Fruit fly (Drosophila melanogaster): ENCODE data around the gene kra.

The kra gene

DNA sequence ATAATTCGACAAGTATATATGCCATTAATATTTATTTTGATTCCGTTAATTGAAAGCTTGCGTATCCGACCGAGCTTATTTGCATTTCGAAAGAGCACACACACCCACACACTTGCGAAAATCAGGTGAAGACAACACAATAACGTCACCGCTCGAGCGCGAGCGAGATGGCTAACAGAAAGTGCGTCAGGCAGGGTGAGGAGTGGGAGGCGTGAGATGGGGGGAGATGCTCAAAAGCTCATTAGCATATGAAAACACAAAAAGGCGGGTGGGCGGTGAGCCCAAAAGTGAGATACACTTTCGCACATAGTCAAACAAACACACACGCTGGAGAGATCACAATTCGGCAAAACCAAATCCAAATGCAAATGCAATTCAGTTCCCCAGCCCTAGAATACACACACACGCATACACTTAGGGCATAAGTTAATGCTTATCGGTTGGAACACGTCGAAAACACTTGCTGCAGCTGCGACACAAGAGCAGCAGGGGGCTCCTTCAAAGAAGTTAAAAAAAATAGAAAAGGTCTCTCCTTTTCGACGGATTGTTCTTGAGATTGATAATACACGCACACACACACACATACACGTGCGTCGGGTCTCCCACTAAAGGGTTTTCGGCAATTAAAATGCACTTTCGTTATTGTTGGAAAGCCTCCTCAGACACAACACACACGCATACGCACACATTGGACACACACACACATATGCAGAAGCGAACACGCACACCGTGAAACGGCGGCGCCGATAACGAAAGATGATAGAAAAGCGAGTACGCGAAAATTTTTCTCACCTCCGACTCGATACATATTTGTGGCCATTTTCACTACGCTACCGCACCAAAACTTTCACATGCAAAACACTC lies 47.0 kb upstream of the kra start (continued):
- no peak for TF ChIP-seq Blimp-1 (GFP tag; optimal IDR thresholded peaks at IDR 0.05)
- TF ChIP-seq CG3919 (GFP tag; optimal IDR thresholded peaks at IDR 0.05), result no peak
- no peak for TF ChIP-seq eg (GFP tag; IDR thresholded peaks at IDR 0.05)
- TF ChIP-seq CG34406 (GFP tag; optimal IDR thresholded peaks at IDR 0.05), result peak; percentile 22
- TF ChIP-seq CG9139 (GFP tag; optimal IDR thresholded peaks at IDR 0.05), result no peak
- no peak for TF ChIP-seq dsx (GFP tag; optimal IDR thresholded peaks at IDR 0.05; ENCODE audit: poor library complexity, severe bottlenecking)
- TF ChIP-seq fd85E (GFP tag; optimal IDR thresholded peaks at IDR 0.05), result no peak
- no peak for TF ChIP-seq lz (GFP tag; optimal IDR thresholded peaks at IDR 0.05)
- TF ChIP-seq CG3032 (tag; optimal IDR thresholded peaks at IDR 0.05), result peak; percentile 17
- TF ChIP-seq CG7368 (GFP tag; optimal IDR thresholded peaks at IDR 0.05), result no peak
- TF ChIP-seq salr (GFP tag; optimal IDR thresholded peaks at IDR 0.05), result no peak
- TF ChIP-seq Sox15 (GFP tag; optimal IDR thresholded peaks at IDR 0.05), result no peak
- no peak for TF ChIP-seq CG6276 (GFP tag; optimal IDR thresholded peaks at IDR 0.05)
- 0 out of 2 replicates have a peak, but pooled peaks have one; percentile 11 for TF ChIP-seq Gug (GFP tag; IDR thresholded peaks at IDR 0.05)
- peak; percentile 24 for TF ChIP-seq CG31627 (GFP tag; optimal IDR thresholded peaks at IDR 0.05)
- TF ChIP-seq CG6808 (GFP tag; optimal IDR thresholded peaks at IDR 0.05), result no peak
- no peak for TF ChIP-seq Ets96B (tag; optimal IDR thresholded peaks at IDR 0.05)
- TF ChIP-seq Met (GFP tag; optimal IDR thresholded peaks at IDR 0.05), result no peak

DNA sequence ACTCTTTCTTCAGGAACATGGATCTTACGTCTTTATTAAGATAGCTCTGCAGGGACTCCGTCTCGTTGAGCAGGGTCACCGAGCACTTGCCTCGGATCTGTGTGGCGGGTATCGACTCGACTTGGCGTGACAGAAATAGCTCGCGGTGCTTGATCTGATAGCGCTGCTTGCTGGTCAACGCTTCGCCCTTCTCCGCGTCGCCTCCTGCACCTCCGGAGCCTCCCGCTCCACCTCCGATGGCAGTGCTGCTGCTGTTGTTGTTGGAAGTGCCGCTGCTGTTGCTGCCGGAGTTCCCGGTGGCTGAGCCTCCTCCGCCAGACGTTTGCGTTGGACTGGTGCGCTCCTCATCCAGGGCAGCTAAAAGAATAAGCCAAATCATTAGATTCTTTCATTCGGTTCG lies 42.5 kb upstream of the kra start:
- TF ChIP-seq CG3919 (GFP tag; optimal IDR thresholded peaks at IDR 0.05) (no peak), svp (GFP tag) (peak; percentile 86), CG16779 (tag; optimal IDR thresholded peaks at IDR 0.05) (no peak)

DNA sequence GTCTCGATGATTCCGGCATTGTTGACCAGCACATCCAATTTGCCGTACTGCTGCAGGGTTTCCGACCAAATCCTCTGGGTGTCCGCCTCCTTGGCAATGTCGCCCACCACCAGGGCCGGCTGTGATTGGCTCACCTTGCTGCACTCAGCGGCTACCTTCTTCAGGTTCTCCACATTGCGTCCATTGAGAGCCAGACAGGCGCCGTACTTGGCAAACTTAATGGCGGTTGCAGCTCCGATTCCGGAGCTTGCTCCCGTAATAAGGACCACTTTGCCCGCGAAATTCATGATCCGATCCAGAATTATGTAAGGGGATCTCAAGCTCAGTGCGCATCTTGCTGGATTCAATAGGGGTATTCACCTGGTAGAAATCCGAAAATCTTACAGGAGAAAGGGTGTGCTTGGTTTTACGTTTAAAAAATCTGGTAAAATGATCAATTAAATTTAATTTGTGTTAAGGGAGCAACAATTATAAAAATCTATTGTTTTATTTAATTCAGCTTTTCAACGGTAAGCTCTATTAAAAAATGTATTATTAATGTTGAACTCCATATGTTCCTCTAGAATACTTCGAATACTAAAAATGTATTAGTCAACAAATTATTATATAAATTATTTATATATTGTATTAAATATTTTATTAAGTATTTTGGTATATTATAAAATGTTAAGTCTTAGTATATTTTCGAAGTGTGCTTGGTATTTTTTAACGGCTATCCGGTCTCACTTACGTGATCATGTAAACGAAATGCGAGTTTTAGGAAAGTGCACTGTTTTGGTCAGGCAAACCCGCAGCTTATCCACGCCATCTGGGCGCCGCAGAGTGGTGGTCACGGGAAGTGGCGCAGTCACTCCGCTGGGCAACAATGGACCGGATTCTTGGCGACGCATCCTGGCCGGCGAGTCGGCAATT lies 35.8 kb upstream of the kra start, which contains the start of the genes CG31548 and CG12170:
TSS of gene CG31548 (minus strand) at position 334 of the 912 bp plus-strand sequence.
TSS of gene CG12170 (plus strand) at position 716 of the 912 bp plus-strand sequence.
- TF ChIP-seq CG32006 (GFP tag; optimal IDR thresholded peaks at IDR 0.05) (no peak), lz (GFP tag; optimal IDR thresholded peaks at IDR 0.05) (no peak), CG3919 (GFP tag; optimal IDR thresholded peaks at IDR 0.05) (no peak), Hr38 (GFP tag; optimal IDR thresholded peaks at IDR 0.05) (no peak), CG31627 (GFP tag; optimal IDR thresholded peaks at IDR 0.05) (peak; percentile 56), CG3032 (tag; optimal IDR thresholded peaks at IDR 0.05) (peak; percentile 38), CG11294 (GFP tag; IDR thresholded peaks at IDR 0.05) (no peak), OdsH (GFP tag; optimal IDR thresholded peaks at IDR 0.05) (no peak), cyc (GFP tag; optimal IDR thresholded peaks at IDR 0.05) (peak; percentile 34), CG6792 (GFP tag; optimal IDR thresholded peaks at IDR 0.05) (peak; percentile 40), CG6276 (GFP tag; optimal IDR thresholded peaks at IDR 0.05) (no peak), dsx (GFP tag; optimal IDR thresholded peaks at IDR 0.05; ENCODE audit: poor library complexity, severe bottlenecking) (no peak), CG15336 (GFP tag; IDR thresholded peaks at IDR 0.05) (peak; percentile 59), pdm3 (GFP tag; optimal IDR thresholded peaks at IDR 0.05) (no peak), acj6 (GFP tag; optimal IDR thresholded peaks at IDR 0.05) (no peak), CG8119 (GFP tag; IDR thresholded peaks at IDR 0.05) (peak; percentile 55; the same call in 2 of the 3 replicates), spab (GFP tag; optimal IDR thresholded peaks at IDR 0.05) (no peak), Eip78C (GFP tag) (no peak), Sox15 (GFP tag; optimal IDR thresholded peaks at IDR 0.05) (peak; percentile 27), CG6163 (GFP tag; IDR thresholded peaks at IDR 0.05) (peak; percentile 47; the same call in 2 of the 3 replicates), CG8632 (GFP tag; optimal IDR thresholded peaks at IDR 0.05) (no peak), CG10669 (GFP tag; optimal IDR thresholded peaks at IDR 0.05) (no peak), esn (GFP tag; optimal IDR thresholded peaks at IDR 0.05) (peak; percentile 69), svp (GFP tag) (peak; percentile 63)

Measured in whole organism, prepupa.